Worm (Caenorhabditis elegans): Measurements from ENCODE around the gene F09F9.1.

Gene F09F9.1

ce11 chrX:4142202-4142601 is 27.1 kb downstream of the F09F9.1 start (continued):
- TF ChIP-seq mdl-1 (tag; optimal IDR thresholded peaks at IDR 0.05) (peak; percentile 91 to 93), F10B5.3 (tag; optimal IDR thresholded peaks at IDR 0.05) (no peak), lsy-2 (tag; optimal IDR thresholded peaks at IDR 0.05) (peak in 1 of 2 experiments; percentile 74), mxl-2 (GFP tag; conservative IDR thresholded peaks at IDR 0.05) (no peak), zfp-3 (GFP tag; conservative IDR thresholded peaks at IDR 0.05) (no peak), lin-13 (GFP tag; optimal IDR thresholded peaks at IDR 0.05) (peak; percentile 88), madf-5 (GFP tag; IDR thresholded peaks at IDR 0.05) (peak in 1 of 2 experiments; percentile 82; a peak in 1 of 4 replicates), hif-1 (tag; optimal IDR thresholded peaks at IDR 0.05) (peak; percentile 98 to 100), ceh-28 (tag; optimal IDR thresholded peaks at IDR 0.05) (no peak), nhr-102 (tag; optimal IDR thresholded peaks at IDR 0.05) (peak; percentile 79), php-3 (GFP tag; IDR thresholded peaks at IDR 0.05) (peak; percentile 57; the same call in 1 of the 2 replicates), fkh-10 (GFP tag; optimal IDR thresholded peaks at IDR 0.05) (no peak), F44E2.7 (GFP tag; IDR thresholded peaks at IDR 0.05) (no peak), lin-39 (tag; optimal IDR thresholded peaks at IDR 0.05) (no peak), zip-2 (tag; optimal IDR thresholded peaks at IDR 0.05) (no peak), vab-7 (GFP tag; IDR thresholded peaks at IDR 0.05) (no peak), ZK546.5 (tag; optimal IDR thresholded peaks at IDR 0.05) (no peak), ZK337.2 (GFP tag; IDR thresholded peaks at IDR 0.05) (0 out of 2 replicates have a peak, but pooled peaks have one; percentile 53), ama-1 (optimal IDR thresholded peaks at IDR 0.05) (peak; percentile 59), F37D6.2 (tag; optimal IDR thresholded peaks at IDR 0.05) (no peak), egl-27 (tag; optimal IDR thresholded peaks at IDR 0.05) (no peak), nhr-41 (GFP tag; IDR thresholded peaks at IDR 0.05) (no peak), daf-16 (GFP tag; optimal IDR thresholded peaks at IDR 0.05) (peak in 1 of 2 experiments; percentile 22), daf-16 (tag; optimal IDR thresholded peaks at IDR 0.05) (peak; percentile 41), dmd-6 (GFP tag; IDR thresholded peaks at IDR 0.05) (peak; percentile 96), unc-130 (GFP tag; optimal IDR thresholded peaks at IDR 0.05) (no peak), egl-43 (GFP tag; IDR thresholded peaks at IDR 0.05) (peak; percentile 47; the same call in 1 of the 2 replicates), ces-1 (GFP tag; optimal IDR thresholded peaks at IDR 0.05) (no peak), dmd-9 (GFP tag; IDR thresholded peaks at IDR 0.05) (0 out of 2 replicates have a peak, but pooled peaks have one; percentile 5), ztf-7 (tag; optimal IDR thresholded peaks at IDR 0.05) (no peak), lin-15B (tag; optimal IDR thresholded peaks at IDR 0.05) (no peak), duxl-1 (tag; optimal IDR thresholded peaks at IDR 0.05; ENCODE audit: poor library complexity) (no peak), mxl-3 (GFP tag; optimal IDR thresholded peaks at IDR 0.05) (peak; percentile 93), F26F4.8 (GFP tag; conservative IDR thresholded peaks at IDR 0.05) (no peak), snpc-4 (tag; optimal IDR thresholded peaks at IDR 0.05) (no peak), mep-1 (tag; optimal IDR thresholded peaks at IDR 0.05) (peak; percentile 63), ceh-20 (GFP tag; IDR thresholded peaks at IDR 0.05) (peak; percentile 93), ceh-62 (tag; optimal IDR thresholded peaks at IDR 0.05) (no peak), spr-3 (GFP tag; optimal IDR thresholded peaks at IDR 0.05) (no peak), mdt-29 (GFP tag; IDR thresholded peaks at IDR 0.05) (peak; percentile 92), nhr-77 (tag; optimal IDR thresholded peaks at IDR 0.05) (no peak), ctbp-1 (GFP tag; IDR thresholded peaks at IDR 0.05) (peak; percentile 58; the same call in 1 of the 2 replicates), hlh-11 (tag; optimal IDR thresholded peaks at IDR 0.05) (peak; percentile 98), nhr-28 (tag; optimal IDR thresholded peaks at IDR 0.05) (peak; percentile 86), saeg-2 (GFP tag; IDR thresholded peaks at IDR 0.05) (peak; percentile 80), ztf-11 (tag; optimal IDR thresholded peaks at IDR 0.05) (no peak), aha-1 (tag) (peak; percentile 100), hlh-30 (tag; optimal IDR thresholded peaks at IDR 0.05; ENCODE audit: insufficient read depth) (peak; percentile 98), cey-2 (tag; optimal IDR thresholded peaks at IDR 0.05; ENCODE audit: borderline replicate concordance, insufficient read depth) (no peak), F49E8.2 (tag; optimal IDR thresholded peaks at IDR 0.05; ENCODE audit: borderline replicate concordance) (no peak), tag-97 (GFP tag; IDR thresholded peaks at IDR 0.05) (no peak), unc-39 (tag; optimal IDR thresholded peaks at IDR 0.05) (no peak)

All from whole organism, L4 larva.